Fruit fly (Drosophila melanogaster): ENCODE results near the gene CG5746.

Gene CG5746

dm6 chr3R:24294784-24295555, 53.6 kb downstream of the CG5746 start, which contains the start of gene crb (continued):
- peak; percentile 35 for TF ChIP-seq Hr39 (GFP tag; optimal IDR thresholded peaks at IDR 0.05)
- no peak for TF ChIP-seq CG10669 (GFP tag; optimal IDR thresholded peaks at IDR 0.05)
- TF ChIP-seq CG6808 (GFP tag; optimal IDR thresholded peaks at IDR 0.05): no peak
- no peak for TF ChIP-seq Blimp-1 (GFP tag; optimal IDR thresholded peaks at IDR 0.05)
- TF ChIP-seq CG4318 (GFP tag; optimal IDR thresholded peaks at IDR 0.05): no peak
- peak; percentile 38 for TF ChIP-seq Ets21C (GFP tag; optimal IDR thresholded peaks at IDR 0.05)
- TF ChIP-seq CG31627 (GFP tag; optimal IDR thresholded peaks at IDR 0.05): peak; percentile 38
- peak; percentile 25 for TF ChIP-seq CG6792 (GFP tag; optimal IDR thresholded peaks at IDR 0.05)
- no peak for TF ChIP-seq CG8319 (GFP tag; optimal IDR thresholded peaks at IDR 0.05)
- peak; percentile 27 for TF ChIP-seq CG32006 (GFP tag; optimal IDR thresholded peaks at IDR 0.05)
- peak; percentile 35 for TF ChIP-seq topi (GFP tag; optimal IDR thresholded peaks at IDR 0.05)
- no peak for TF ChIP-seq spab (GFP tag; optimal IDR thresholded peaks at IDR 0.05)
- TF ChIP-seq eg (GFP tag; IDR thresholded peaks at IDR 0.05): peak; percentile 50; the same call in 1 of the 3 replicates
- TF ChIP-seq net (GFP tag; optimal IDR thresholded peaks at IDR 0.05): peak; percentile 44

DNA sequence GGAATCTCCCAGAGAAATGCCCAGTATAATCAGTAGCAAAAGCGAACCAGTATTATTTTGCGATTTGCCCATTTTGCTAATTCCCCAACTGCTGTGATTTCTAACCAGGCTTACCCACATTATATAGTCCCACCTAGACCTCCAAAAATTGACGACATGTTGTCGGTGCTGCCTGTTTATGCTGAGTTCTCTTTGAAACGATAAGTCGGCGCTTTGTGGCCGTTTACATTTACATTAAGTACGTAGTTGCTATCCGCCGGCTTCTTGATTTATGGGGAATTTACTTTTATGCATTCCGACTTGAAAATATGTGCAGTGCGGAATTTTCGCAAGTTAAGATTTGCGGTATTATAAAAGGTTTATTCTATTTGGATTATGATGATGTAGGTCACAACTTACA, 54.3 kb downstream of the CG5746 start, which contains the start of gene CG5715:
TSS of gene CG5715 (minus strand) at position 101 of the 400 bp plus-strand sequence.
- TF ChIP-seq acj6 (GFP tag; optimal IDR thresholded peaks at IDR 0.05) (no peak), cyc (GFP tag; optimal IDR thresholded peaks at IDR 0.05) (no peak), fkh (GFP tag; optimal IDR thresholded peaks at IDR 0.05) (no peak), lz (GFP tag; optimal IDR thresholded peaks at IDR 0.05) (no peak), CG3032 (tag; optimal IDR thresholded peaks at IDR 0.05) (no peak), CG10631 (GFP tag; optimal IDR thresholded peaks at IDR 0.05) (no peak), dsx (GFP tag; optimal IDR thresholded peaks at IDR 0.05; ENCODE audit: poor library complexity, severe bottlenecking) (no peak), Lpt (GFP tag; optimal IDR thresholded peaks at IDR 0.05) (no peak), CG6854 (GFP tag; optimal IDR thresholded peaks at IDR 0.05) (no peak), fd59A (GFP tag; optimal IDR thresholded peaks at IDR 0.05) (no peak), vri (GFP tag; optimal IDR thresholded peaks at IDR 0.05) (no peak), CG16779 (tag; optimal IDR thresholded peaks at IDR 0.05) (no peak)

Data from whole organism, prepupa.